Worm (Caenorhabditis elegans): Measurements from ENCODE around the gene dct-5.

Gene dct-5

ce11 chrII:5399201-5399600 lies 37.5 kb downstream of the dct-5 start, which contains the start of gene mog-5:
Gene mog-5 (plus strand): TSS chrII:5399538.
- no peak for TF ChIP-seq ceh-83 (GFP tag; optimal IDR thresholded peaks at IDR 0.05)
- TF ChIP-seq lsy-2 (tag; optimal IDR thresholded peaks at IDR 0.05) = peak; percentile 15
- peak; percentile 16 for TF ChIP-seq sem-2 (GFP tag; optimal IDR thresholded peaks at IDR 0.05)
- TF ChIP-seq lin-13 (tag; optimal IDR thresholded peaks at IDR 0.05) = no peak
- TF ChIP-seq ces-1 (GFP tag; optimal IDR thresholded peaks at IDR 0.05) = peak; percentile 74
- peak; percentile 33 for TF ChIP-seq mep-1 (tag; optimal IDR thresholded peaks at IDR 0.05)
- TF ChIP-seq mls-2 (tag; optimal IDR thresholded peaks at IDR 0.05) = no peak
- TF ChIP-seq blmp-1 (tag; optimal IDR thresholded peaks at IDR 0.05) = peak; percentile 18
- peak; percentile 8 for TF ChIP-seq nhr-237 (tag; optimal IDR thresholded peaks at IDR 0.05)
- peak; percentile 58 for TF ChIP-seq ham-2 (GFP tag; optimal IDR thresholded peaks at IDR 0.05)
- TF ChIP-seq M03D4.4 (tag; optimal IDR thresholded peaks at IDR 0.05) = peak; percentile 74
- TF ChIP-seq ceh-43 (GFP tag; optimal IDR thresholded peaks at IDR 0.05) = peak; percentile 86
- peak; percentile 52 for TF ChIP-seq hlh-1 (tag; optimal IDR thresholded peaks at IDR 0.05)
- TF ChIP-seq unc-120 (tag; optimal IDR thresholded peaks at IDR 0.05; ENCODE audit: poor library complexity, severe bottlenecking) = no peak
- TF ChIP-seq bed-3 (GFP tag; optimal IDR thresholded peaks at IDR 0.05) = peak; percentile 40
- peak; percentile 40 for TF ChIP-seq drap-1 (GFP tag; optimal IDR thresholded peaks at IDR 0.05)
- no peak for TF ChIP-seq unc-39 (tag; optimal IDR thresholded peaks at IDR 0.05)

DNA sequence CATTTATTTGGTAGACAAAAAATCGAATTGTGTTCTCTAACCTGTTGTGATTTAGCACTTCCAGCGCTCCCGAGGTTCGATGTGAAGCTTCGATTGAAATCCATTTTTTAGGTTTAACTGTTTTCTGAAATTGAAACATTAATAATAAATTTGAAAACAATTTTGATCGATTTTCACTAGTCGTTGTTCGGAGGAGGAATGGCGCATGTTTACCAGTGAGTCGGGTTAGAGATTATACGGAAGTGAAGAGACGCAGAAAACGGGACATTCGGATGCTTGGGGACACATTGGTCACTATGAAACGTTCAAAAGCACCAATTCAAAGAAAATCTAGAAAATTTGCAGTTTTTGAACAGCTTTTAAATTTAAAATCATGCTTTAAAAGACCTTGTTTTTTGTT lies 38.0 kb downstream of the dct-5 start, which contains the start of gene fbxl-3:
Gene fbxl-3 (minus strand): TSS at position 124 of the 400 bp plus-strand sequence.
- no peak for TF ChIP-seq unc-120 (tag; optimal IDR thresholded peaks at IDR 0.05; ENCODE audit: poor library complexity, severe bottlenecking)
- TF ChIP-seq pha-4 (tag; optimal IDR thresholded peaks at IDR 0.05) = peak; percentile 65

DNA sequence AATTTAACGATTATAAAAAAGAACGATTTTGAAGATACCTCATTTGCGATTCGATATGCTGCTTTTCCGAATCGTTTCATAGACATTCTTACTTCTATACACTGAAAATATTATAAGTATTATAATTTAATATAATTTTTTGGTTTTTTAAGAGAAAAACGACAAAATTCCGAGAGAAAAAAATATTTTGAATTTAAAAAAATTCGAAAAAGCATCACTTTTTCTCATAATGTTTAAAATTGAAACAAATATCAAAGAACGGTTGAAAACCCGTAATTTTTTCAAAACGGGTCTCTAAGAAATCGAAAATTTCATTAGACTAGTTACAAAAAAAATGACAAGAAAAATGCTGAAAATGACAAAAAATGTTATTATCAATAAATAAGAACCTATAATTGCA lies 41.1 kb downstream of the dct-5 start, which contains the start of gene pink-1:
Gene pink-1 (minus strand): TSS at position 101 of the 400 bp plus-strand sequence.
- TF ChIP-seq nhr-76 (tag; optimal IDR thresholded peaks at IDR 0.05) (no peak), cnd-1 (tag; optimal IDR thresholded peaks at IDR 0.05) (no peak), lin-32 (GFP tag; optimal IDR thresholded peaks at IDR 0.05) (no peak), unc-39 (tag; optimal IDR thresholded peaks at IDR 0.05) (no peak), unc-62 (GFP tag; optimal IDR thresholded peaks at IDR 0.05) (no peak), hlh-1 (tag; optimal IDR thresholded peaks at IDR 0.05) (no peak), lin-13 (tag; optimal IDR thresholded peaks at IDR 0.05) (no peak), mab-5 (tag; optimal IDR thresholded peaks at IDR 0.05) (no peak), mep-1 (tag; optimal IDR thresholded peaks at IDR 0.05) (no peak), pha-4 (tag; optimal IDR thresholded peaks at IDR 0.05) (no peak), nhr-2 (tag; optimal IDR thresholded peaks at IDR 0.05) (no peak), lsy-2 (tag; optimal IDR thresholded peaks at IDR 0.05) (no peak), mls-2 (tag; optimal IDR thresholded peaks at IDR 0.05) (no peak), ztf-11 (tag; optimal IDR thresholded peaks at IDR 0.05) (no peak), tbx-8 (GFP tag; optimal IDR thresholded peaks at IDR 0.05) (no peak)

DNA sequence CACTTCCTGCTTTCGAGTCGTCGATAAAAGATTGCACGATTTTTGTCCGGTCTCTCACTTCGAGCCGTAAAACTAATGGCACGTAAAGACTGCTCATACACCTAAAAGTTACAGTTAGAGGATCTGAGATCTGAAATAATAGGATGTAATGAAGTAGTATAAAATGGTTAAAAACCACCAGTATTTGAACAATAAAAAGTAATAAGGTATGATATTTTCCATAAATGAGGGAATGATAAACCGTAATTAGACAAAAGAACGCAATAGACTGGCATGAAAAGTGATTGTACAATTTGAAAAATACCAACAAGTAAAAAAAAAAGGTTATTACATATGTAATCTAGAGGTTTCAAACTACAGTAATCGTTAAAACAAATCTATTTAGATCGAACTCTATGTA lies 43.6 kb downstream of the dct-5 start, which contains the start of gene brap-2:
Gene brap-2 (minus strand): TSS at position 101 of the 400 bp plus-strand sequence.
- TF ChIP-seq unc-39 (tag; optimal IDR thresholded peaks at IDR 0.05) (no peak), lin-13 (tag; optimal IDR thresholded peaks at IDR 0.05) (no peak), drap-1 (GFP tag; optimal IDR thresholded peaks at IDR 0.05) (no peak), nhr-2 (tag; optimal IDR thresholded peaks at IDR 0.05) (no peak), bed-3 (GFP tag; optimal IDR thresholded peaks at IDR 0.05) (no peak), mep-1 (tag; optimal IDR thresholded peaks at IDR 0.05) (no peak), ces-1 (GFP tag; optimal IDR thresholded peaks at IDR 0.05) (no peak), nhr-12 (tag; optimal IDR thresholded peaks at IDR 0.05) (no peak), elt-3 (tag; optimal IDR thresholded peaks at IDR 0.05) (no peak), hlh-1 (tag; optimal IDR thresholded peaks at IDR 0.05) (no peak), ceh-43 (GFP tag; optimal IDR thresholded peaks at IDR 0.05) (no peak), M03D4.4 (tag; optimal IDR thresholded peaks at IDR 0.05) (no peak), pha-4 (tag; optimal IDR thresholded peaks at IDR 0.05) (no peak), ztf-11 (tag; optimal IDR thresholded peaks at IDR 0.05) (no peak), nhr-28 (tag; optimal IDR thresholded peaks at IDR 0.05) (no peak), blmp-1 (tag; optimal IDR thresholded peaks at IDR 0.05) (no peak), flh-1 (GFP tag; optimal IDR thresholded peaks at IDR 0.05) (no peak), nhr-76 (tag; optimal IDR thresholded peaks at IDR 0.05) (no peak)

DNA sequence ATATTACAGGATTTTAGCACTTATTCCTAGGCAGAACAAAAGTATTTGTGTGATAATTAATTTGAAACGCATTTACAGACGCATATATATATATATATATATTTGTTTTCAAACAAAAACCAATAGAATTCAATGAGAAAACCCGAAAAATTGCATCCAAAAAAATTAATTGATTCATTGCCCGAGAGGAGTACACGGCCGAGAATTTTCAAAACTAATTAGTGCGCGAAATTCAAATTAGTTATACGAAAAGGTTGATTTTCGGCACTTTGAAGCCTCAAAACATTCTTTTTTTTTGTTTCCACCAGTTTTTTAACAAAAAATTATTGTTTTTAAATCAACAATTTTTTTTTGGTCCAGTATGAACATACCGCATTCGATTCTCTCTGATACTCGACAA lies 45.3 kb downstream of the dct-5 start:
- TF ChIP-seq mep-1 (tag; optimal IDR thresholded peaks at IDR 0.05) = no peak
- TF ChIP-seq ztf-11 (tag; optimal IDR thresholded peaks at IDR 0.05) = no peak
- TF ChIP-seq elt-3 (tag; optimal IDR thresholded peaks at IDR 0.05) = no peak
- no peak for TF ChIP-seq elt-1 (tag; optimal IDR thresholded peaks at IDR 0.05; ENCODE audit: borderline replicate concordance, insufficient read depth)
- TF ChIP-seq flh-1 (GFP tag; optimal IDR thresholded peaks at IDR 0.05) = no peak
- no peak for TF ChIP-seq nhr-76 (tag; optimal IDR thresholded peaks at IDR 0.05)
- TF ChIP-seq ces-1 (GFP tag; optimal IDR thresholded peaks at IDR 0.05) = no peak
- no peak for TF ChIP-seq unc-39 (tag; optimal IDR thresholded peaks at IDR 0.05)
- no peak for TF ChIP-seq ceh-39 (tag; optimal IDR thresholded peaks at IDR 0.05)
- TF ChIP-seq nhr-2 (tag; optimal IDR thresholded peaks at IDR 0.05) = no peak
- TF ChIP-seq sem-2 (GFP tag; optimal IDR thresholded peaks at IDR 0.05) = no peak
- TF ChIP-seq lsy-2 (tag; optimal IDR thresholded peaks at IDR 0.05) = no peak
- TF ChIP-seq lin-13 (tag; optimal IDR thresholded peaks at IDR 0.05) = no peak
- no peak for TF ChIP-seq nhr-28 (tag; optimal IDR thresholded peaks at IDR 0.05)
- TF ChIP-seq bed-3 (GFP tag; optimal IDR thresholded peaks at IDR 0.05) = no peak
- TF ChIP-seq drap-1 (GFP tag; optimal IDR thresholded peaks at IDR 0.05) = no peak
- TF ChIP-seq sptf-1 (tag; optimal IDR thresholded peaks at IDR 0.05) = no peak
- TF ChIP-seq M03D4.4 (tag; optimal IDR thresholded peaks at IDR 0.05) = no peak
- no peak for TF ChIP-seq lin-32 (GFP tag; optimal IDR thresholded peaks at IDR 0.05)
- no peak for TF ChIP-seq blmp-1 (tag; optimal IDR thresholded peaks at IDR 0.05)
